Worm (Caenorhabditis elegans): Measurements from ENCODE around the gene F39C12.1.

DNA sequence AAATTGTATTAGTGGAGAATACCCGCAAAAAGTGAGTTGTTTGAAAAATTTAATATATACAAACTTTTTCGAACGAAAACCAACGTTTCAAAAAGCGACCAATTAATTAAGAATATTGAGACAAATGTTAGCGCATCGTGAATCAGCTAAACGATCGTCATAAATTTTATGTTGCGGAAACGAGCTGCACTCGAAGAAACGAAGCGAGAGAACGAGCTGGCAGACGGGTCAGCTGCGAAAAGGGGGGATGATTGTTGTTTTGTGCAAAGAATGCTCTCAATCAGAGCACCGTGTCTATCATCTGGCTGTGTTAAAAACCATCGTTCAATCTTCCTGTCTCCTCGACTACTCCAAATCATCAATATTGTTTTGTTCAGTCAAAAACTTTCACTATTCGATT is 49.1 kb downstream of the F39C12.1 start:
- no peak for TF ChIP-seq him-1 (tag; optimal IDR thresholded peaks at IDR 0.05)
- no peak for TF ChIP-seq W03F9.2 (tag; optimal IDR thresholded peaks at IDR 0.05)
- TF ChIP-seq dao-5 (tag; optimal IDR thresholded peaks at IDR 0.05) = no peak
